Fruit fly (Drosophila melanogaster) whole organism: ENCODE measurements around the gene Polr3E.
A peak's percentile ranks its signal among the peaks of the same experiment; 100 is the strongest.

ENCODE experiments used
- CG8478 ChIP-seq: fragments of >200 bp; optimal IDR thresholded peaks from 2 replicates; lab custom pipeline; 2018; ENCODE audit warnings: inconsistent platforms
- Dll ChIP-seq: fragments of >200 bp; optimal IDR thresholded peaks from 2 replicates; lab custom pipeline; 2017
- EcR ChIP-seq, 2 experiments: fragments of >200 bp; optimal IDR thresholded peaks; 2 replicates each; lab custom pipeline; 2017; ENCODE audit warnings: missing biosample characterization in 2 of 2, missing genetic modification characterization in 2 of 2, missing genetic modification reagents in 2 of 2
- pan ChIP-seq: fragments of >200 bp; optimal IDR thresholded peaks from 2 replicates; lab custom pipeline; 2017
- psq ChIP-seq: fragments of >200 bp; optimal IDR thresholded peaks from 2 replicates; lab custom pipeline; 2017
- usp ChIP-seq: fragments of >200 bp; optimal IDR thresholded peaks from 2 replicates; lab custom pipeline; 2017; ENCODE audit warnings: missing biosample characterization, missing genetic modification characterization, mixed read lengths

Polr3E gene

DNA sequence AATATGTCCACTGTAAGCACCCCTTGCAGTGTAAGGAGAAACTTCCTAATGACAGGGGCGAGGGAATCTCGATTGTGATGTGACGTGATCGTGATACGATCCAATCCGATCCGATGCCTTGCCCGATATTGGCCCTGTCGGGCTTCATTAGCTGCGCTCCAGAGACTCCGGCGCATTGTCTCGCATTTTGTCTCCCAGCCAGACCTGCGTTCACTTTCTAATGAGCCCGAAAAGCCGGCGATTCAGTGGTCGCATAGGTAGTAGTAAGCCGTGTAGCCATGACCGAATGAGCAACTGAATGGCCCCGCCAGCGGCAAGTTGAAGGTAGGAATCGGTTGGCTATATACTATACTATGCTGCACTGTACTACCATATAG is 23.3 kb downstream of the Polr3E start:
- TF ChIP-seq psq (lab: Kevin White, UChicago) = no peak
- no peak for TF ChIP-seq CG8478

DNA sequence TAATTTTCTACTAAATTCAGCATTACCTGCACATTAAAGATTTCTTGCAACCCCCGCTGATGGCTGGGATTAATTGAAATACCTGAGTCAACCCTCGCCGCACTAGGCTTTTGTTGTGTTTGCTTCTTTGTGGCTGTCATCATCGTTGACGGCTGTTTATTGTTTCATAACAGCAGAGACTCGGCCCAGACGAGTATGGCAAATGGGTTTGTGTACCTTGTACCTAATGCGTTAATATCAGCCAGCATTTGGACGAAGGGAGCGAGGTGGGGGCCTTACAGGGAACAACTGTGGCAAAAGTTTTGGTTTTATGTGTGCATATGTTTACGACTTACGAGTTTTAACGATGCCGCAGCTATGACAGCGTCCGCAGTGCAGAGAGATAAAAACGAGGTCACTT is 24.2 kb downstream of the Polr3E start:
- TF ChIP-seq usp (no peak), EcR (GFP tag; optimal IDR thresholded peaks at IDR 0.05; lab: Kevin White, UChicago) (no peak), pan (lab: Kevin White, UChicago) (no peak), CG8478 (no peak), Dll (lab: Kevin White, UChicago) (no peak)

DNA sequence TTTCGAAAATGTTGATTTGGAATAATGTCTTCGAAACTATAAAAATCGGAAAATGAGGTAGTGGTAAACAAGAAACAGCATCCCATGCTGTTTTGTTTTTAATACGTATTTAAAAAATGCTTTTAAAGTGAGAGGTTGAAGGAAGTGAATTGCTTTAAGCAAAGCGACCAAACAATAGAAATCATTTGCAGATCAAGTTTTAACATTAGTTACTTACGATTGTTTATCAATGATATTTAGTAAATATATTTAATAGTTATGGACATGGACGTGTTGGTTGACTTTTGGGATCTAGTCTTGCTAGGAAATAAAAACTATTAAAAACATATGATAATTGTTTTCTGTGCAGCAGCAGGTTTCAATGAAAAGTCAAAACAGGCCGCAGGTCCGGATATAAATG is 24.7 kb downstream of the Polr3E start:
- TF ChIP-seq pan (lab: Kevin White, UChicago) = no peak
- no peak for TF ChIP-seq CG8478
- no peak for TF ChIP-seq psq (lab: Kevin White, UChicago)
- no peak for TF ChIP-seq EcR (GFP tag; optimal IDR thresholded peaks at IDR 0.05; lab: Kevin White, UChicago)
- no peak for TF ChIP-seq Dll (lab: Kevin White, UChicago)
- TF ChIP-seq usp = no peak

DNA sequence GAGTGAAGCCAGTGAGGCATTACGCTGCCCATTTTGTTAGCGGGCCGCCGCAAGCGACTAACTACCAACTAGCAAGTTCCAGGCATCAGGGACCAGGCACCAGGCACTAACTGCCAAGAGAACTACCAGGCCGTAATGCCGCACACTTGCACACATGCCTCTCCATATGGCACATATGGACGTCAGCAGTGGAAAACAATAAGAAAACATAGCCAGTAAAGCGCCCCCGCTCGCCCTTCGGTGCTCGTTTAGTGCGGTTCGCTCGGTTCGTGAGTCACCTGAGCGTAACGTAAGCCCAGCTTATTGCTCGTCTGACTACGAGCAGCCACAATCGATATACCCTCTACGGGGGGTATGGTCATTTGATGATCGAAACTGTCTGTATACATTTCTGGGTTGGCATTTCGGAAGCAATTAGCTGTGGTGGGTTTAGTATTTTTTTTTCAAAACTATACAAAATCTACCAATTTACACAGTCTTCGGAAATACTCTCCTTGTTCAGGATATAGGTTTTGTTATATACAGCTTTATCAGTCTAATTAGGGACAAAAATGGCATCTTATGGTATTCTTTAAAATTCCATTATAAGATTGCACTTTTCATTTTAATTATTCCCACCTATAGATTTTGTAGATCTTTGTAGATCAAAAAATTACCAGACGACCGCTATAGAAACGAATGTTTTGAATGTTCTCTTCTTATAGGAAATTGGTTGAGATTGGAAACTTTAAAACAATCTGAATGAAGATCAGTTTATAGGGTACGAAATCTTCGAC is 25.4 kb downstream of the Polr3E start:
- no peak for TF ChIP-seq usp
- no peak for TF ChIP-seq Dll (lab: Kevin White, UChicago)
- peak; percentile 82 for TF ChIP-seq pan (lab: Kevin White, UChicago)

DNA sequence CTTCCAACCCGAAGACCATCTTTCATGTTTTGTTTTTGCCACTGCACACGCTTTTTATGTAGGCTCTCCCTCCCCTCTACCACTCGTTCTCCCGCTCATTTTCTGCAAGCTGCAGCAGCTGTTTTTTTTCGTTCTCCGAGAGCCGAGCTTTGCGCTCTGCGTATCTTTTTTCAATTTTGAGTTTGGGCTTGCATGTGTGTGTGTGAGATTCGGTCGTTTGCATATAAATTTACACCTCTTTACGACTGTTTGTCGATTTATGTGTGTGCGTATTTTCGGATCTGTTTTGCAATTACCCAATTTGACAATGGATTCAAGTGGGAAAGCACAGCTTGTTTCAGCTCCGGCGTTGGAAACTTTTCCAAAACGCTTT is 25.9 kb downstream of the Polr3E start:
- TF ChIP-seq Dll (lab: Kevin White, UChicago) = peak; percentile 66
- TF ChIP-seq pan (lab: Kevin White, UChicago) = no peak

DNA sequence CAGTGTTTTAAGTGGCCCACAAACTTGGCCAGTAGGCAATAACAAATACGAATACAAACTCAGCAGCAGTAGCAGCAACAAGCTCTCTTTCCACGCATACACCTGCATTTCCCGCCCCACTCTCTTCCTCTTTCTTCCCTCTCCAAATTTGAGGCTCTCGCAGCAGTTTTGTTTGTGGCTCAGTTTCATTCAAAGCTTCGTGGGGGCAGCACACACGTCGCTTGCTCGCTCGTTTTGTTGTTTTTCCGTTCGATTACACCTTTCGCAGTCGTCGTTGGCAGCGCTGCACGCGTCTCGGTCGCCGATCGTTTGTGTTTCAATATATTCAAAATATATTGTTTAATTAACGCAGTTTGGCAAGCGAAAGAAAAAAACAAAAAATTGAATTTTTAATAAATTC is 27.0 kb downstream of the Polr3E start:
- TF ChIP-seq CG8478 (no peak), EcR (GFP tag; optimal IDR thresholded peaks at IDR 0.05; lab: Kevin White, UChicago) (no peak), pan (lab: Kevin White, UChicago) (no peak), Dll (lab: Kevin White, UChicago) (peak; percentile 80), psq (lab: Kevin White, UChicago) (no peak), usp (no peak)

DNA sequence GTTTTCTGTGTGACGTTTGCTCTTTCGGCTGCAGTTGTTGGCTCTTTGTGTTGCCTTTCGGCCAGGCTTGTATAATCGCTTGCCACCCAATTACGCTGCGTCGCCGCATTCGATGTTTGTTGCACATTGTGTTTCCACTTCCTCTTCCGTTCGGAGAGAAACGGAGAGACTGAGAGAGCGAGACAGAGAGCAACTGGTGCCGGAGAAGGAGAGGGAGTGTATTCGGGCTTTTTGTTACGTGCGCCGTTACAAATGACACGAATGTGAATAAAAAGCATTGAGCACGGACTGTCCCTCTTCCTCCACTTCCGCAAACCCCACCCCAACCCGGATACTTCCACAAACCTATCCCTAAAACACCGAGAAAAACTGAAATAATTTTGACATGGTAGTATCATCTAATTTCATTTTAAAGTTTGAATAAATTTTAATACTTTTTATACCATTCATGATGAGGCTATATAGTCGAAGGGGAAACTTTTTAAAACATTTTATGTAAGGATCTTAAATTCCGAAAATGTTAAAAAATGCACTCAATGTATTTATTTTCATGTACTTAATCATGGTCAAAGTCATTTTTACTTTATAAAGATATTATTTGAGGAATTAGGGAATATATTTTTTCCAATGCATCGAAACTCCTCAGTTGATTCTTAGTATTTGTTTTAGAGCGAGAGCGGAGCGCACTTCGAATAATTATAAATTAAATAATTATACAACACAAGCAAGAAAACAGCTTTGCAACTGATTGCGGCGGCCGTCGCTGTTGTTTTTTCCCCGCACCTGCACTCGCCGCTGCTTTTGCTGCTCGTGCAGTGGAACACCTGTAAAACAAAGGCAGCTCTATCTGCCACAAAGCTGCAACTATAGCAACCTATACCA is 28.8 kb downstream of the Polr3E start:
- no peak for TF ChIP-seq Dll (lab: Kevin White, UChicago)
- no peak for TF ChIP-seq psq (lab: Kevin White, UChicago)
- no peak for TF ChIP-seq usp
- TF ChIP-seq pan (lab: Kevin White, UChicago) = no peak
- no peak for TF ChIP-seq CG8478
- no peak for TF ChIP-seq EcR (GFP tag; optimal IDR thresholded peaks at IDR 0.05; lab: Kevin White, UChicago)

DNA sequence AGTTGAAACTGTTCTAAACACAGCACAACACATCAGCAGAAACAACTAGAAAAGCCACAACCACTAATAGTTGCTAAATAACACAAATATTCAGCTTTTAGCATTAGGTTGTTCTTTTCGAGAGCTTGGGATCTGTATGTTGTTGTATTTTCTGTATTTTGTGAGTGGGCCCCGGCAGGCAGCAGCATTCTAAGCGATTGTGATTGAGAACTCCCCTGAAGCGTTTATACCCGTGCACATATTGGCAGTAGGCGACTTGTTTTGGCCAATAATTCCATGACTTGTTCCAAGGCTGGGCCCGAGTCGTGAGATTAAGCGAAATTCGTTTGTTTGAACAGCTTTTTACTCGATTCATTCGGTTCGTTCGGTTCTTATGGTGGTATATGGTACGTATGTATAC is 30.3 kb downstream of the Polr3E start:
- no peak for TF ChIP-seq psq (lab: Kevin White, UChicago)
- no peak for TF ChIP-seq usp
- TF ChIP-seq CG8478 = no peak
- TF ChIP-seq Dll (lab: Kevin White, UChicago) = no peak
- no peak for TF ChIP-seq EcR (GFP tag; optimal IDR thresholded peaks at IDR 0.05; lab: Kevin White, UChicago)
- no peak for TF ChIP-seq pan (lab: Kevin White, UChicago)

DNA sequence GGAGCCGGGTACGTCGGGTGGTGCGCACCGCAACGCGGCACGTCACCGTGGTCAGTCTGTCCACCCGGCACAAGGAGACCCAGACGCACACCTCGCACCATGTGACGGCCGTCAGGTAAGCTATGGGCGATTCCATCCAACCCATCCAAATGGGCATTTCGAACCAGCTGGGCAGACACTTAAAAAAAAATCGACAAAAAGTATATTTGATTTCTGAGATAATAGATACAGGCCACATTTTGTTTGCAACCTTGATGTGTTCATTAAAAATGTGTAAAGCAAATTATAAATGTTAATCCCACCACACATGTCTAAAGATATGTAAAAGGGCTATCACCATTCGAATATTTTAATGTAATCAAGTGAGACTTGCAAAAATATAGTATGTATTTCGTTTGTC is 33.0 kb downstream of the Polr3E start:
- no peak for TF ChIP-seq psq (lab: Kevin White, UChicago)
- no peak for TF ChIP-seq EcR (GFP tag; optimal IDR thresholded peaks at IDR 0.05; lab: Kevin White, UChicago)
- no peak for TF ChIP-seq usp
- TF ChIP-seq CG8478 = no peak
- TF ChIP-seq pan (lab: Kevin White, UChicago) = no peak

DNA sequence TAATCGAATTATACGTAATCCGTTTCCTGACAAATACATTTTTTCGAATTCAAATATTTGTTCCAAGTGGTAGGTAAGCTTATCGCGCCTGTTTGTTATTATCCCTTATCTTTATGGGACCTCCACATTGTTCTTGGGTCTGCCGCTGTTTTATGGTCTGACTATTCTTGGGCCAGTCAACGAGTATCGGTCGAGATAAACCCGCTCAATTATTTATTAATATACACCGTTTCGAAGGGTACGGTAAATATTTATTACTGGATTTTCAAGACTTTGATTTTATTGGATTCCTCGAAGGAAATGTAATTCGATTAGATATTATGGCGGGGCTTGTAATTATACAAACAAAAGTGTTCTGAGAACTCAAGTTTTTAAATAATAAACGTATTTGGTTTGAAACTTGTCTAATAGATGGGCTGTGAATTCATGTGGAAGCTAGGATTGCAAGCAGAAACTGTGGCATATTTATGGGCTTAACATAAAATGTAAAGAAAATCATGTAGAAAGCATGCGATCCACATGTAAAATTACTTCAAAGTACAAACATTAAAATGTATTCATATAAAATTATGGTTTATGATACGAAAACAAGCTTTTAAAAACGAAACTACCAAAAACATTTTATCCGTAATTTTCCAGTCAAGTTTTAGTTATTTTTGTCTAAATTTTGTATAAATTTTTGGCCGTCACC is 33.7 kb downstream of the Polr3E start, which contains the start of gene CG43072:
Gene CG43072 (plus strand): TSS at position 641 of the 691 bp plus-strand sequence.
- TF ChIP-seq pan (lab: Kevin White, UChicago) (no peak), EcR (GFP tag; optimal IDR thresholded peaks at IDR 0.05; lab: Kevin White, UChicago) (no peak), Dll (lab: Kevin White, UChicago) (no peak), CG8478 (no peak), usp (no peak), psq (lab: Kevin White, UChicago) (no peak)

DNA sequence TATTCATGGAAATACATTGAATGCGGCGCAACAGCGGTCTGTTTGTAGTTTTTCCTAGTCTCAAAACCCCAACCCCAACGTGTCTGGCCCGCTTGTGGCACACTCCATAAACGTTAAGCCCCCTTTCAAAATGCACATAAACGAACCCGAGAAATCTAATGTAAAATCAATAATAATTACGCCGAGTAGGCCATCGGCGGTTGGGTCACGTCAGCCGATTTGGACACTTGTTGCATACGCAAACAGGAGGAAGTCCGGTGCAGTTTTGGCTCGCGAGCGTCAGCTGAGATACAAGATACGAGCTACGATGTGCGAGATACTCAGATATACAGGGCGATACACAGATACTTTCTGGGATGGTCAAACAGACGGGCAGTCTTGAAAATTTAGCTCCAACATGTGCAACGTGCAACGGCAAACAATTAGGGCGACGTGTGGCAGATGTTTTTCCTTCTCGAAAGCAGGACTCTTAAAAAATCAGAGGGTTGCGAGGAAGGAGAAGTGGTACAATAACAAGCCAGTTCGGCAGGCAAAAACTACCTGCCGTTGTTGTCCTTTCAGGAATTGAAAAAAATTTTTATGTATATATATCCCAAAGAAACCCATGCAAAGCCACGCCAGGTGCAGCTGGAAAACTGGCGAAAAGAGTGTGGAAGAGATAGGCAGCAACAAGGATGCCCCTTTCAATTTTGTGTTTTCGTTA is 34.7 kb downstream of the Polr3E start:
- TF ChIP-seq psq (lab: Kevin White, UChicago) (no peak), EcR (GFP tag; optimal IDR thresholded peaks at IDR 0.05; lab: Kevin White, UChicago) (no peak), pan (lab: Kevin White, UChicago) (no peak), usp (no peak), CG8478 (no peak), Dll (lab: Kevin White, UChicago) (no peak)
